Fruit fly (Drosophila melanogaster): Measurements from ENCODE around the gene Smyd5.
A peak's percentile ranks its signal among the peaks of the same experiment; 100 is the strongest.

Gene Smyd5

DNA sequence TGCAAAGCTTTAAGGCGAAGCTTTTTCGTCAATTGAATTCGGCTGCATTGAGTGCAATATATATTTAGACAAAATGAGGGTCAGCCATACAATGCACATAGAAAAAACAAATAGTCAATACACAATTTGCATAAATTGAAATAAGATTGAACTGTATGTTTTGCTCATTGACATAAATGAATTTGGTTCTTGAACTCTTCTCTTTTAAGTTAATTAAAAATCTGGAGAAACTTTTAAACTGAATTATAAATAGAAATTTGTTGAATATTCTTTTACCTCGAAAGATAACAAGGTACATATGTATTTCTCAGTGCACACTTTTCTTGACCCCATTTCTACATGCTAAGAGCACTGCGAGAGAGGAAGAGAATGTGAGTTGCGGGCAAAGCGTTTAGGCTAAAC, 12.3 kb downstream of the Smyd5 start:
- TF ChIP-seq CG6689 (GFP tag; IDR thresholded peaks at IDR 0.05) = peak; percentile 36; the same call in 1 of the 2 replicates
- TF ChIP-seq Atf-2 (GFP tag; optimal IDR thresholded peaks at IDR 0.05) = no peak
- TF ChIP-seq CG10267 (tag; optimal IDR thresholded peaks at IDR 0.05) = peak; percentile 30
- TF ChIP-seq D19A (tag; optimal IDR thresholded peaks at IDR 0.05) = peak; percentile 44
- peak; percentile 82 for TF ChIP-seq sens (GFP tag)
- no peak for TF ChIP-seq E2f1 (GFP tag; IDR thresholded peaks at IDR 0.05)
- TF ChIP-seq nerfin-2 (GFP tag; IDR thresholded peaks at IDR 0.05; ENCODE audit: partially characterized antibody) = no peak
- no peak for TF ChIP-seq CG5245 (GFP tag; optimal IDR thresholded peaks at IDR 0.05)
- TF ChIP-seq fd96Cb (tag; optimal IDR thresholded peaks at IDR 0.05) = no peak
- peak; percentile 5; the same call in 1 of the 3 replicates for TF ChIP-seq dysf (GFP tag; IDR thresholded peaks at IDR 0.05)
- no peak for TF ChIP-seq Taf1 (GFP tag; IDR thresholded peaks at IDR 0.05)
- TF ChIP-seq D (optimal IDR thresholded peaks at IDR 0.05) = no peak
- TF ChIP-seq D (GFP tag; optimal IDR thresholded peaks at IDR 0.05) = peak; percentile 45
- peak; percentile 28; the same call in 2 of the 3 replicates for TF ChIP-seq ci (GFP tag; IDR thresholded peaks at IDR 0.05)
- peak; percentile 15 for TF ChIP-seq CG17829 (tag; optimal IDR thresholded peaks at IDR 0.05)
- peak; percentile 68 for TF ChIP-seq CG31441 (GFP tag; IDR thresholded peaks at IDR 0.05)
- TF ChIP-seq CG8944 (GFP tag; optimal IDR thresholded peaks at IDR 0.05) = no peak
- no peak for TF ChIP-seq slp2 (GFP tag; optimal IDR thresholded peaks at IDR 0.05)
- TF ChIP-seq bsh (GFP tag; optimal IDR thresholded peaks at IDR 0.05) = peak in 1 of 2 experiments; percentile 53
- TF ChIP-seq phol (tag; optimal IDR thresholded peaks at IDR 0.05) = peak; percentile 50
- TF ChIP-seq Sox100B (GFP tag; optimal IDR thresholded peaks at IDR 0.05) = peak; percentile 43
- peak; percentile 40 for TF ChIP-seq CG2875 (GFP tag; optimal IDR thresholded peaks at IDR 0.05)
- peak; percentile 40 for TF ChIP-seq trem (tag; optimal IDR thresholded peaks at IDR 0.05)
- TF ChIP-seq unpg (GFP tag; optimal IDR thresholded peaks at IDR 0.05) = peak; percentile 50
- TF ChIP-seq CG8924 (tag; optimal IDR thresholded peaks at IDR 0.05) = peak; percentile 50
- TF ChIP-seq CG2120 (GFP tag; optimal IDR thresholded peaks at IDR 0.05) = no peak
- no peak for TF ChIP-seq CG8359 (GFP tag; optimal IDR thresholded peaks at IDR 0.05; ENCODE audit: borderline replicate concordance)
- TF ChIP-seq wdn (GFP tag; IDR thresholded peaks at IDR 0.05) = no peak
- peak in 1 of 3 experiments; percentile 18 for TF ChIP-seq lola (GFP tag; optimal IDR thresholded peaks at IDR 0.05)
- TF ChIP-seq CG15601 (tag; optimal IDR thresholded peaks at IDR 0.05) = peak; percentile 32
- peak; percentile 47 for TF ChIP-seq ATbp (GFP tag; optimal IDR thresholded peaks at IDR 0.05)
- TF ChIP-seq CG17359 (tag; optimal IDR thresholded peaks at IDR 0.05) = peak; percentile 52
- peak; percentile 40 for TF ChIP-seq nerfin-1 (tag; optimal IDR thresholded peaks at IDR 0.05)
- TF ChIP-seq CG18011 (GFP tag; optimal IDR thresholded peaks at IDR 0.05) = peak; percentile 16
- peak; percentile 42 for TF ChIP-seq row (GFP tag; IDR thresholded peaks at IDR 0.05)
- TF ChIP-seq CG30403 (GFP tag; optimal IDR thresholded peaks at IDR 0.05) = peak; percentile 44
- peak; percentile 15 for TF ChIP-seq CG1529 (GFP tag; optimal IDR thresholded peaks at IDR 0.05)
- no peak for TF ChIP-seq tna (GFP tag; IDR thresholded peaks at IDR 0.05; ENCODE audit: partially characterized antibody)
- TF ChIP-seq Ravus (GFP tag; IDR thresholded peaks at IDR 0.05) = no peak
- TF ChIP-seq ems (GFP tag; optimal IDR thresholded peaks at IDR 0.05) = no peak
- TF ChIP-seq Oli (tag; optimal IDR thresholded peaks at IDR 0.05) = peak; percentile 51
- TF ChIP-seq rib (GFP tag; IDR thresholded peaks at IDR 0.05) = no peak
- TF ChIP-seq eve (GFP tag; optimal IDR thresholded peaks at IDR 0.05) = peak in 1 of 2 experiments; percentile 88
- peak; percentile 1 for TF ChIP-seq cato (GFP tag; optimal IDR thresholded peaks at IDR 0.05; ENCODE audit: borderline replicate concordance)
- TF ChIP-seq aop (GFP tag; IDR thresholded peaks at IDR 0.05) = no peak
- peak in 1 of 2 experiments; percentile 50 for TF ChIP-seq Hr51 (GFP tag; optimal IDR thresholded peaks at IDR 0.05)
- peak; percentile 15 for TF ChIP-seq CG7839 (tag; optimal IDR thresholded peaks at IDR 0.05)
- TF ChIP-seq bcd (GFP tag; optimal IDR thresholded peaks at IDR 0.05) = peak; percentile 10
- no peak for TF ChIP-seq pita (GFP tag; optimal IDR thresholded peaks at IDR 0.05)
- no peak for TF ChIP-seq CG4328 (GFP tag; optimal IDR thresholded peaks at IDR 0.05)
